Worm (Caenorhabditis elegans) whole organism, L4 larva: Measurements from ENCODE around the gene xtr-2.

Experiments
- F44E2.7 ChIP-seq: fragments of 200-800 bp; sonication (Bioruptor generic); IDR thresholded peaks from 2 replicates; pipeline ENCODE4 v2.1.2; 2022; ENCODE audit warnings: missing genetic modification characterization, missing compliant biosample characterization
- lin-13 ChIP-seq: fragments of 150-350 bp; optimal IDR thresholded peaks from 2 replicates; lab custom pipeline; 2014; ENCODE audit warnings: missing biosample characterization, missing genetic modification reagents, missing genetic modification characterization
- lin-15B ChIP-seq: fragments of 150-350 bp; sonication (generic microtip); optimal IDR thresholded peaks from 3 replicates; lab custom pipeline; 2014; ENCODE audit warnings: missing biosample characterization, missing genetic modification characterization
- mep-1 ChIP-seq: fragments of 150-350 bp; sonication (generic microtip); optimal IDR thresholded peaks from 3 replicates; lab custom pipeline; 2014; ENCODE audit warnings: missing biosample characterization, missing genetic modification characterization
- nhr-102 ChIP-seq: sonication (generic microtip); optimal IDR thresholded peaks from 2 replicates; lab custom pipeline; 2016; ENCODE audit warnings: mild to moderate bottlenecking, missing genetic modification characterization, moderate library complexity, missing compliant biosample characterization
- nhr-237 ChIP-seq: sonication (generic microtip); optimal IDR thresholded peaks from 2 replicates; lab custom pipeline; 2017; ENCODE audit warnings: missing biosample characterization, missing genetic modification characterization
- nhr-76 ChIP-seq: fragments of 150-350 bp; optimal IDR thresholded peaks from 2 replicates; lab custom pipeline; 2014; ENCODE audit warnings: missing biosample characterization, missing genetic modification characterization
- pha-4 ChIP-seq, 2 experiments: fragments of 150-350 bp in 1 of 2; fragments of 200-800 bp in 1 of 2; sonication (Bioruptor generic) in 1 of 2; IDR thresholded peaks in 1 of 2; optimal IDR thresholded peaks in 1 of 2; 2 replicates each; pipeline versions ENCODE4 v1.3.6 to Lab custom; 2014 to 2022; ENCODE audit warnings: missing genetic modification characterization in 2 of 2, missing genetic modification reagents in 2 of 2, missing biosample characterization in 1 of 2, missing compliant biosample characterization in 1 of 2
- snpc-4 ChIP-seq: fragments of 150-350 bp; optimal IDR thresholded peaks from 2 replicates; lab custom pipeline; 2014; ENCODE audit warnings: missing biosample characterization, missing genetic modification characterization
- spr-1 ChIP-seq: sonication (generic microtip); optimal IDR thresholded peaks from 2 replicates; lab custom pipeline; 2016; ENCODE audit warnings: mild to moderate bottlenecking, missing genetic modification characterization, missing compliant biosample characterization
- spr-3 ChIP-seq: fragments of 200-800 bp; sonication (Bioruptor generic); optimal IDR thresholded peaks from 2 replicates; lab custom pipeline; 2018; ENCODE audit warnings: mild to moderate bottlenecking, missing genetic modification characterization, missing compliant biosample characterization
- unc-130 ChIP-seq: sonication (generic microtip); optimal IDR thresholded peaks from 2 replicates; lab custom pipeline; 2016; ENCODE audit warnings: missing genetic modification reagents, missing genetic modification characterization, missing compliant biosample characterization
- unc-62 ChIP-seq, 3 experiments: fragments of 150-350 bp in 1 of 3; sonication (generic microtip); optimal IDR thresholded peaks in 2 of 3; peaks in 1 of 3; 1 replicate in 1 of 3; 2 replicates in 2 of 3; lab custom pipeline; 2014 to 2017; ENCODE audit warnings: missing biosample characterization in 3 of 3, missing genetic modification characterization in 3 of 3, missing genetic modification reagents in 3 of 3, missing genotype in 1 of 3

DNA sequence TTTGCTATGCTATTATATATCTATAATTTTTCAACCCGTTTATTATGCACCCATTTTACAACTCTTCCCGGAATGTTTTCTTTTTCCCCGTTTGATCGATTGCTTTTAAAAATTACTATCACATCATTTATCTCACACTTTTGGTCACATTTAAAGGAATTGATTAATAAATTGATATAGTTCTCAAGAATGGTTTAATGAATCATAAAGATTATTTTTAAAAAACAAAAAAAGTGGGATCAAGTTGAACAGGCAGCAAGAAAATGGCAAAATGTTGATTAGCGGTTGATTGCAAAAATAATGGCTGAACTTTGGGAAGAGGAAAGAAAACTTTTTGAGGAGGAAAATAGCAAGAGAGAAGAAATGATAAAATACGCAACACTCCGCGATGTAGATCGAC lies 15.5 kb upstream of the xtr-2 start, which contains the start of gene W06D11.5:
- TF ChIP-seq snpc-4 (tag; lab: Kevin White, UChicago) (no peak), lin-13 (GFP tag; lab: Kevin White, UChicago) (no peak), spr-1 (tag; lab: Kevin White, UChicago) (no peak), mep-1 (no peak), lin-15B (tag; lab: Kevin White, UChicago) (no peak), unc-130 (GFP tag; lab: Kevin White, UChicago) (no peak), F44E2.7 (GFP tag; lab: Robert Waterston, UW) (no peak), spr-3 (GFP tag; lab: Kevin White, UChicago) (no peak), unc-62 (GFP tag; optimal IDR thresholded peaks at IDR 0.05 in 1 of 2; lab: Kevin White, UChicago) (no peak), unc-62 (tag; optimal IDR thresholded peaks at IDR 0.05; lab: Kevin White, UChicago) (no peak), nhr-76 (no peak), pha-4 (GFP tag; IDR thresholded peaks at IDR 0.05; lab: Robert Waterston, UW) (no peak), pha-4 (tag; optimal IDR thresholded peaks at IDR 0.05; lab: Kevin White, UChicago) (no peak), nhr-102 (tag; lab: Kevin White, UChicago) (no peak), nhr-237 (no peak)
